Fruit fly (Drosophila melanogaster): ENCODE data around the gene CG31533.

The CG31533 gene

dm6 chr3R:14108158-14108921 is 48.9 kb downstream of the CG31533 start, which contains the start of gene CG12402 (continued):
- TF ChIP-seq emc (GFP tag; optimal IDR thresholded peaks at IDR 0.05) (no peak), CG4424 (GFP tag; optimal IDR thresholded peaks at IDR 0.05) (peak; percentile 88), CG10654 (GFP tag; optimal IDR thresholded peaks at IDR 0.05) (peak; percentile 85), CG32532 (GFP tag; IDR thresholded peaks at IDR 0.05) (peak; percentile 80), ato (GFP tag; IDR thresholded peaks at IDR 0.05; ENCODE audit: partially characterized antibody) (no peak), CG14441 (GFP tag; IDR thresholded peaks at IDR 0.05) (peak; percentile 89), onecut (GFP tag; IDR thresholded peaks at IDR 0.05) (peak; percentile 83), jumu (GFP tag; optimal IDR thresholded peaks at IDR 0.05) (peak; percentile 52), CG16779 (GFP tag; IDR thresholded peaks at IDR 0.05) (0 out of 2 replicates have a peak, but pooled peaks have one; percentile 30), CG34376 (GFP tag; optimal IDR thresholded peaks at IDR 0.05) (peak; percentile 71), maf-S (GFP tag; optimal IDR thresholded peaks at IDR 0.05) (no peak), CG5245 (GFP tag; optimal IDR thresholded peaks at IDR 0.05) (peak; percentile 79), CG13123 (GFP tag; optimal IDR thresholded peaks at IDR 0.05) (peak; percentile 38), NC2β (GFP tag; optimal IDR thresholded peaks at IDR 0.05) (peak; percentile 74), CG9932 (GFP tag; IDR thresholded peaks at IDR 0.05) (peak; percentile 52), CG43689 (GFP tag; IDR thresholded peaks at IDR 0.05) (peak; percentile 73; the same call in 1 of the 2 replicates), BEAF-32 (GFP tag; optimal IDR thresholded peaks at IDR 0.05) (no peak), bbx (GFP tag; IDR thresholded peaks at IDR 0.05; ENCODE audit: partially characterized antibody) (no peak), CG42726 (GFP tag; IDR thresholded peaks at IDR 0.05; ENCODE audit: partially characterized antibody) (no peak), CG4404 (GFP tag; IDR thresholded peaks at IDR 0.05) (peak; percentile 29; the same call in 1 of the 2 replicates), CG3847 (GFP tag; IDR thresholded peaks at IDR 0.05) (peak; percentile 61; the same call in 1 of the 2 replicates), kni (GFP tag; optimal IDR thresholded peaks at IDR 0.05) (peak; percentile 98), repo (GFP tag; optimal IDR thresholded peaks at IDR 0.05) (peak; percentile 57), stwl (tag; optimal IDR thresholded peaks at IDR 0.05) (peak; percentile 6), inv (GFP tag; IDR thresholded peaks at IDR 0.05; ENCODE audit: partially characterized antibody) (no peak), Scr (GFP tag; IDR thresholded peaks at IDR 0.05; ENCODE audit: partially characterized antibody) (peak; percentile 46; the same call in 1 of the 2 replicates), Drgx (GFP tag; IDR thresholded peaks at IDR 0.05) (peak; percentile 61), CG17328 (GFP tag; IDR thresholded peaks at IDR 0.05) (peak; percentile 92), CG2875 (GFP tag; optimal IDR thresholded peaks at IDR 0.05) (peak; percentile 84), CG31365 (tag; optimal IDR thresholded peaks at IDR 0.05) (peak; percentile 57), mirr (GFP tag; optimal IDR thresholded peaks at IDR 0.05) (peak; percentile 70), CG9727 (GFP tag; optimal IDR thresholded peaks at IDR 0.05) (peak; percentile 75), CG4820 (GFP tag; optimal IDR thresholded peaks at IDR 0.05) (peak; percentile 77), insv (GFP tag; optimal IDR thresholded peaks at IDR 0.05) (peak in 1 of 2 experiments; percentile 40), h (optimal IDR thresholded peaks at IDR 0.05) (no peak), gem (tag; optimal IDR thresholded peaks at IDR 0.05) (peak; percentile 91), CG8281 (tag; optimal IDR thresholded peaks at IDR 0.05) (peak; percentile 67), lola (GFP tag; optimal IDR thresholded peaks at IDR 0.05) (peak in 1 of 3 experiments; percentile 69), CG12219 (GFP tag; optimal IDR thresholded peaks at IDR 0.05) (peak; percentile 82), fd102C (GFP tag; optimal IDR thresholded peaks at IDR 0.05) (no peak), sens (GFP tag) (peak; percentile 92), cg (GFP tag; optimal IDR thresholded peaks at IDR 0.05) (peak; percentile 84), Dek (tag; optimal IDR thresholded peaks at IDR 0.05) (peak; percentile 69), Gug (GFP tag; IDR thresholded peaks at IDR 0.05) (peak; percentile 70; the same call in 3 of the 4 replicates), sima (GFP tag; optimal IDR thresholded peaks at IDR 0.05) (no peak), CG13775 (GFP tag; optimal IDR thresholded peaks at IDR 0.05) (peak; percentile 72), yki (optimal IDR thresholded peaks at IDR 0.05) (no peak), fd64A (GFP tag; optimal IDR thresholded peaks at IDR 0.05) (peak; percentile 38), btn (GFP tag; optimal IDR thresholded peaks at IDR 0.05) (peak; percentile 8)

Data from whole organism, embryonic.